Worm (Caenorhabditis elegans) whole organism, young adult: ENCODE results near the gene ceh-93.

Source experiments
- F23B12.7 ChIP-seq: sonication (generic microtip); optimal IDR thresholded peaks from 2 replicates; lab custom pipeline; 2017; ENCODE audit warnings: missing genetic modification characterization, mild to moderate bottlenecking, missing compliant biosample characterization, antibody characterized with exemption, moderate library complexity; ENCODE audit not compliant: insufficient read depth
- Y67H2A.10 ChIP-seq: fragments of 200-800 bp; sonication (Bioruptor generic); conservative IDR thresholded peaks from 2 replicates; pipeline ENCODE4 v1.3.6; 2022; ENCODE audit warnings: missing genetic modification reagents, missing genetic modification characterization, missing compliant biosample characterization
- ZK185.1 ChIP-seq: sonication (generic microtip); optimal IDR thresholded peaks from 2 replicates; lab custom pipeline; 2016; ENCODE audit warnings: mild to moderate bottlenecking, missing genetic modification characterization, missing compliant biosample characterization; ENCODE audit not compliant: poor library complexity, severe bottlenecking
- cebp-1 ChIP-seq, 2 experiments: fragments of 200-800 bp in 1 of 2; sonication (Bioruptor generic) in 1 of 2; sonication (generic microtip) in 1 of 2; IDR thresholded peaks in 1 of 2; optimal IDR thresholded peaks in 1 of 2; 2 replicates each; pipeline versions ENCODE4 v1.3.6 to Lab custom; 2017 to 2022; ENCODE audit warnings: missing compliant biosample characterization in 2 of 2, missing genetic modification characterization in 2 of 2, mild to moderate bottlenecking in 1 of 2, missing genetic modification reagents in 1 of 2, moderate library complexity in 1 of 2
- hsf-1 ChIP-seq: fragments of 200-800 bp; sonication (Bioruptor generic); IDR thresholded peaks from 2 replicates; pipeline ENCODE4 v1.3.6; 2022; ENCODE audit warnings: missing genetic modification reagents, missing genetic modification characterization, missing compliant biosample characterization
- let-607 ChIP-seq, 2 experiments: fragments of 200-800 bp in 1 of 2; sonication (Bioruptor generic) in 1 of 2; sonication (generic microtip) in 1 of 2; optimal IDR thresholded peaks; 2 replicates each; lab custom pipeline; 2016 to 2018; ENCODE audit warnings: mild to moderate bottlenecking in 2 of 2, missing compliant biosample characterization in 2 of 2, missing genetic modification characterization in 2 of 2, moderate library complexity in 2 of 2, missing genotype in 1 of 2
- lin-26 ChIP-seq: fragments of 200-800 bp; sonication (Bioruptor generic); IDR thresholded peaks from 2 replicates; pipeline ENCODE4 v1.3.6; 2022; ENCODE audit warnings: missing genetic modification reagents, missing genetic modification characterization, missing compliant biosample characterization
- lin-54 ChIP-seq: fragments of 200-800 bp; sonication (Bioruptor generic); optimal IDR thresholded peaks from 2 replicates; lab custom pipeline; 2018; ENCODE audit warnings: mild to moderate bottlenecking, missing genetic modification characterization, missing compliant biosample characterization
- nhr-27 ChIP-seq: fragments of 200-800 bp; sonication (Bioruptor generic); optimal IDR thresholded peaks from 2 replicates; lab custom pipeline; 2018; ENCODE audit warnings: mild to moderate bottlenecking, missing genetic modification characterization, moderate library complexity, missing compliant biosample characterization
- nhr-80 ChIP-seq: sonication (generic microtip); optimal IDR thresholded peaks from 2 replicates; lab custom pipeline; 2016; ENCODE audit warnings: missing genetic modification characterization, missing compliant biosample characterization
- repo-1 ChIP-seq: sonication (generic microtip); optimal IDR thresholded peaks from 2 replicates; lab custom pipeline; 2017; ENCODE audit warnings: mild to moderate bottlenecking, missing genetic modification characterization, missing compliant biosample characterization
- tbp1 ChIP-seq: fragments of 200-800 bp; sonication (Bioruptor generic); optimal IDR thresholded peaks from 2 replicates; lab custom pipeline; 2018; ENCODE audit warnings: mild to moderate bottlenecking, missing genetic modification characterization, missing compliant biosample characterization
- ztf-18 ChIP-seq: sonication (generic microtip); optimal IDR thresholded peaks from 2 replicates; lab custom pipeline; 2016; ENCODE audit warnings: missing genotype, mild to moderate bottlenecking, missing genetic modification characterization, missing compliant biosample characterization
- ztf-26 ChIP-seq: sonication (generic microtip); optimal IDR thresholded peaks from 2 replicates; lab custom pipeline; 2017; ENCODE audit warnings: missing genetic modification characterization, missing compliant biosample characterization

ceh-93 gene

DNA sequence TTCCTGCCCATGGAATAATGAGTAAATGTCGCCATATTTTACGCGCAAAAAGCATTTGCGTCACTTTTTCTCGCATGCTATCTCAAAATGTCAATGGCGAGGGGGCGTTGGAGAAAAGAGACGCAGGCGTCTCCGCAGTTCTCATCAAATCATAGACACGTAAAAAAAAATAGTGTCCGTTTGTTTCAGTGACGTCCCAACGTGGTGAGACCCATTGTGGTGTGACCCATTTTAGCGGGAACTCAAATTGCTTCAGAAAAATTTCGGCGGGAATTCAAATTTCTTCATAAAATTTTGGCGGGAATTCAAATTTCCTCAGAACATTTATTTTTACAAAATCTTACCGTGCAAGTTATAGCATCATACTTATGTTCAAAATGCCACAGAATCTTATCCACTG is 44.8 kb downstream of the ceh-93 start:
- TF ChIP-seq nhr-27 (tag; lab: Kevin White, UChicago) (no peak), let-607 (tag; optimal IDR thresholded peaks at IDR 0.05; lab: Kevin White, UChicago) (peak in 1 of 2 experiments; percentile 3), lin-54 (GFP tag; lab: Kevin White, UChicago) (peak; percentile 48), tbp1 (GFP tag; lab: Kevin White, UChicago) (peak; percentile 3), Y67H2A.10 (GFP tag; lab: Robert Waterston, UW) (no peak), ztf-26 (tag; lab: Kevin White, UChicago) (peak; percentile 28), cebp-1 (GFP tag; IDR thresholded peaks at IDR 0.05; lab: Robert Waterston, UW) (no peak), cebp-1 (tag; optimal IDR thresholded peaks at IDR 0.05; lab: Kevin White, UChicago) (peak; percentile 20), nhr-80 (tag; lab: Kevin White, UChicago) (peak; percentile 49)

ce11 chrX:334452-334851 is 54.1 kb downstream of the ceh-93 start:
- TF ChIP-seq ztf-18 (tag; lab: Kevin White, UChicago) (no peak), repo-1 (tag; lab: Kevin White, UChicago) (no peak), hsf-1 (GFP tag; lab: Robert Waterston, UW) (no peak), F23B12.7 (tag; lab: Kevin White, UChicago) (no peak), tbp1 (GFP tag; lab: Kevin White, UChicago) (no peak), ZK185.1 (tag; lab: Kevin White, UChicago) (no peak), lin-26 (GFP tag; lab: Robert Waterston, UW) (no peak)
